Worm (Caenorhabditis elegans): ENCODE data around the gene Y51A2B.9.

The Y51A2B.9 gene

ce11 chrV:18434961-18435360 is 39.4 kb upstream of the Y51A2B.9 start, which contains the start of gene ZK262.20:
Gene ZK262.20 (minus strand): TSS chrV:18435061.
- TF ChIP-seq elt-2 (tag; optimal IDR thresholded peaks at IDR 0.05) (no peak), che-1 (tag; optimal IDR thresholded peaks at IDR 0.05) (no peak), mec-3 (tag; optimal IDR thresholded peaks at IDR 0.05; ENCODE audit: borderline replicate concordance) (no peak), ceh-45 (GFP tag; IDR thresholded peaks at IDR 0.05) (no peak), unc-42 (tag; optimal IDR thresholded peaks at IDR 0.05) (no peak), pha-4 (tag; optimal IDR thresholded peaks at IDR 0.05) (no peak), hlh-13 (GFP tag; optimal IDR thresholded peaks at IDR 0.05) (no peak), hlh-15 (tag; optimal IDR thresholded peaks at IDR 0.05) (no peak), ceh-18 (tag; optimal IDR thresholded peaks at IDR 0.05) (no peak), K09A11.1 (tag; optimal IDR thresholded peaks at IDR 0.05; ENCODE audit: insufficient read depth) (no peak), ahr-1 (tag; optimal IDR thresholded peaks at IDR 0.05) (no peak), ets-4 (tag; optimal IDR thresholded peaks at IDR 0.05) (no peak), madf-2 (tag; optimal IDR thresholded peaks at IDR 0.05) (no peak), unc-55 (GFP tag; optimal IDR thresholded peaks at IDR 0.05) (no peak)

- no peak for TF ChIP-seq ceh-9 (tag; optimal IDR thresholded peaks at IDR 0.05)
- no peak for TF ChIP-seq hlh-13 (GFP tag; optimal IDR thresholded peaks at IDR 0.05)
- no peak for TF ChIP-seq lim-6 (tag; optimal IDR thresholded peaks at IDR 0.05)
- no peak for TF ChIP-seq sox-2 (GFP tag; IDR thresholded peaks at IDR 0.05)
- TF ChIP-seq npax-4 (tag; optimal IDR thresholded peaks at IDR 0.05) = no peak
- TF ChIP-seq pha-4 (tag; optimal IDR thresholded peaks at IDR 0.05) = no peak
- no peak for TF ChIP-seq unc-86 (tag; optimal IDR thresholded peaks at IDR 0.05)
- no peak for TF ChIP-seq ceh-34 (tag; optimal IDR thresholded peaks at IDR 0.05)
- TF ChIP-seq ceh-30 (tag; optimal IDR thresholded peaks at IDR 0.05) = no peak
- no peak for TF ChIP-seq Y22D7AL.16 (tag; optimal IDR thresholded peaks at IDR 0.05)
- no peak for TF ChIP-seq nhr-232 (tag; optimal IDR thresholded peaks at IDR 0.05)
- no peak for TF ChIP-seq ceh-31 (tag; optimal IDR thresholded peaks at IDR 0.05)
- TF ChIP-seq tbx-7 (tag; optimal IDR thresholded peaks at IDR 0.05) = no peak
These were observed 35.9 kb upstream of the Y51A2B.9 start, which contains the start of gene srw-82 for ce11 chrV:18431450-18431849. Gene srw-82 (plus strand): TSS chrV:18431750.

- no peak for TF ChIP-seq gmeb-2 (tag; optimal IDR thresholded peaks at IDR 0.05)
- no peak for TF ChIP-seq pha-4 (tag; optimal IDR thresholded peaks at IDR 0.05)
- no peak for TF ChIP-seq hlh-15 (tag; optimal IDR thresholded peaks at IDR 0.05)
- TF ChIP-seq ceh-22 (tag; optimal IDR thresholded peaks at IDR 0.05) = no peak
- no peak for TF ChIP-seq syd-9 (tag; optimal IDR thresholded peaks at IDR 0.05)
- no peak for TF ChIP-seq hlh-13 (GFP tag; optimal IDR thresholded peaks at IDR 0.05)
- no peak for TF ChIP-seq ceh-34 (tag; optimal IDR thresholded peaks at IDR 0.05)
These were observed 35.3 kb upstream of the Y51A2B.9 start for ce11 chrV:18430826-18431225.

- no peak for TF ChIP-seq ttx-3 (tag; optimal IDR thresholded peaks at IDR 0.05)
- no peak for TF ChIP-seq C08G9.2 (tag; optimal IDR thresholded peaks at IDR 0.05)
- TF ChIP-seq hlh-15 (tag; optimal IDR thresholded peaks at IDR 0.05) = no peak
- TF ChIP-seq Y22D7AL.16 (tag; optimal IDR thresholded peaks at IDR 0.05) = no peak
- no peak for TF ChIP-seq tbx-7 (tag; optimal IDR thresholded peaks at IDR 0.05)
- TF ChIP-seq fkh-10 (GFP tag; optimal IDR thresholded peaks at IDR 0.05) = no peak
- TF ChIP-seq pros-1 (tag; optimal IDR thresholded peaks at IDR 0.05) = no peak
These were observed 30.7 kb upstream of the Y51A2B.9 start, which contains the start of gene srw-83 for ce11 chrV:18426280-18426679. Gene srw-83 (plus strand): TSS chrV:18426580.

ce11 chrV:18425544-18425943 is 30.0 kb upstream of the Y51A2B.9 start, which contains the start of gene ZK262.19:
Gene ZK262.19 (minus strand): TSS chrV:18425644.
- no peak for TF ChIP-seq nhr-232 (tag; optimal IDR thresholded peaks at IDR 0.05)
- no peak for TF ChIP-seq hlh-6 (tag; optimal IDR thresholded peaks at IDR 0.05)
- TF ChIP-seq ceh-2 (tag; optimal IDR thresholded peaks at IDR 0.05) = no peak
- TF ChIP-seq C08G9.2 (tag; optimal IDR thresholded peaks at IDR 0.05) = no peak
- no peak for TF ChIP-seq unc-55 (GFP tag; optimal IDR thresholded peaks at IDR 0.05)
- TF ChIP-seq lin-11 (tag; optimal IDR thresholded peaks at IDR 0.05) = no peak
- no peak for TF ChIP-seq npax-4 (tag; optimal IDR thresholded peaks at IDR 0.05)
- no peak for TF ChIP-seq Y22D7AL.16 (tag; optimal IDR thresholded peaks at IDR 0.05)
- TF ChIP-seq ceh-30 (tag; optimal IDR thresholded peaks at IDR 0.05) = no peak
- no peak for TF ChIP-seq ceh-9 (tag; optimal IDR thresholded peaks at IDR 0.05)
- TF ChIP-seq K02D7.2 (tag; optimal IDR thresholded peaks at IDR 0.05) = no peak
- no peak for TF ChIP-seq fax-1 (tag; optimal IDR thresholded peaks at IDR 0.05)
- TF ChIP-seq sox-4 (tag; optimal IDR thresholded peaks at IDR 0.05) = no peak
- TF ChIP-seq gmeb-2 (tag; optimal IDR thresholded peaks at IDR 0.05) = no peak
- no peak for TF ChIP-seq T23F11.4 (GFP tag; optimal IDR thresholded peaks at IDR 0.05)
- no peak for TF ChIP-seq che-1 (tag; optimal IDR thresholded peaks at IDR 0.05)

Data from whole organism, late embryonic.